Worm (Caenorhabditis elegans): ENCODE results near the gene F07F6.2.
A peak's percentile ranks its signal among the peaks of the same experiment; 100 is the strongest.

F07F6.2 gene

DNA sequence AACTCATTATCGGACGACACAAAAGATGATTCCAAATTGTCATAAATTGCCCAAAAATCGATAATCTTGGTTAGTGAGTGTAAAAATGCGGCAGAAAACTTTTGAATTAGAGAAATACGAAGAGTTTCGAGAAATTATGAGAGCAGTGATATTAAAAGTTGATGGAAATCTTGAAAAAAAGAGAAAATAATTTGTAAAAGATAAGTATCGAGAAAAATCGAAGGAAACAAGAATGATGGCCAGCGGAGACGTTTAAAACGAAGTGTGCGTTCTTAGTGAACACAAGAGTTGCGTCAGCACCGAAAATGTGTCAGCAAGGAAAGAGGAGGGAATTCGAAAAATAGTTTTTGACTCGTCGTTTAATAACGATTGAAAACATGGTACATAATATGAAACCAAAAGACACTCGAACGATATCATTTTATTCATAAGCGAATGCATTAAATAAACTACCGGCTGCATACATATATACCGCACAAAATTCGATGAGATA, 40.1 kb upstream of the F07F6.2 start, which contains the start of gene ndx-6 (continued):
- TF ChIP-seq efl-3 (GFP tag; optimal IDR thresholded peaks at IDR 0.05) (no peak), hlh-4 (tag; optimal IDR thresholded peaks at IDR 0.05) (no peak), unc-130 (tag; optimal IDR thresholded peaks at IDR 0.05) (peak; percentile 83), hpl-2 (GFP tag; optimal IDR thresholded peaks at IDR 0.05) (no peak), zag-1 (tag; optimal IDR thresholded peaks at IDR 0.05) (no peak), snu-23 (GFP tag; optimal IDR thresholded peaks at IDR 0.05) (peak; percentile 93), unc-30 (tag; optimal IDR thresholded peaks at IDR 0.05) (no peak), nhr-77 (tag; optimal IDR thresholded peaks at IDR 0.05) (peak; percentile 52), sup-37 (GFP tag; optimal IDR thresholded peaks at IDR 0.05) (no peak), nhr-76 (tag; optimal IDR thresholded peaks at IDR 0.05) (no peak), efl-1 (optimal IDR thresholded peaks at IDR 0.05) (peak; percentile 92 to 99), efl-1 (GFP tag; optimal IDR thresholded peaks at IDR 0.05 in 1 of 2) (peak; percentile 98 to 100), mab-9 (GFP tag; IDR thresholded peaks at IDR 0.05) (peak; percentile 39; the same call in 1 of the 2 replicates), nhr-12 (tag; optimal IDR thresholded peaks at IDR 0.05) (no peak), elt-3 (tag; optimal IDR thresholded peaks at IDR 0.05) (peak in 2 of 6 experiments; percentile 73 to 87), egl-27 (tag; optimal IDR thresholded peaks at IDR 0.05) (no peak), jun-1 (tag; optimal IDR thresholded peaks at IDR 0.05) (peak; percentile 80), nhr-20 (tag; optimal IDR thresholded peaks at IDR 0.05) (peak; percentile 91), fkh-4 (tag; optimal IDR thresholded peaks at IDR 0.05; ENCODE audit: borderline replicate concordance) (no peak), nhr-19 (GFP tag; conservative IDR thresholded peaks at IDR 0.05) (peak; percentile 87), unc-86 (tag; optimal IDR thresholded peaks at IDR 0.05) (peak; percentile 76), isw-1 (GFP tag; IDR thresholded peaks at IDR 0.05) (peak; percentile 74), skn-1 (tag; optimal IDR thresholded peaks at IDR 0.05) (peak; percentile 82), Y116A8C.19 (tag; optimal IDR thresholded peaks at IDR 0.05; ENCODE audit: borderline replicate concordance) (no peak), pag-3 (tag; optimal IDR thresholded peaks at IDR 0.05; ENCODE audit: borderline replicate concordance, insufficient read depth) (no peak), grh-1 (GFP tag; IDR thresholded peaks at IDR 0.05) (peak; percentile 60), hlh-17 (GFP tag; optimal IDR thresholded peaks at IDR 0.05; ENCODE audit: borderline replicate concordance) (no peak), tbx-2 (tag; optimal IDR thresholded peaks at IDR 0.05) (peak; percentile 83), nhr-84 (tag; optimal IDR thresholded peaks at IDR 0.05) (no peak), elt-2 (tag; optimal IDR thresholded peaks at IDR 0.05) (peak; percentile 86), lin-35 (GFP tag; optimal IDR thresholded peaks at IDR 0.05) (peak; percentile 99 to 100), zip-4 (GFP tag; optimal IDR thresholded peaks at IDR 0.05) (peak; percentile 36), ceh-63 (GFP tag; optimal IDR thresholded peaks at IDR 0.05) (no peak), blmp-1 (tag; optimal IDR thresholded peaks at IDR 0.05) (peak; percentile 81), F16B12.6 (tag; optimal IDR thresholded peaks at IDR 0.05) (peak; percentile 67), lin-13 (GFP tag; optimal IDR thresholded peaks at IDR 0.05) (peak; percentile 77), aly-2 (tag; optimal IDR thresholded peaks at IDR 0.05) (peak; percentile 82), ztf-11 (tag; optimal IDR thresholded peaks at IDR 0.05) (peak in 1 of 2 experiments; percentile 27), snpc-4 (tag; optimal IDR thresholded peaks at IDR 0.05) (peak; percentile 78), swsn-7 (tag; optimal IDR thresholded peaks at IDR 0.05) (peak; percentile 87), vab-15 (tag; optimal IDR thresholded peaks at IDR 0.05) (no peak), mep-1 (tag; optimal IDR thresholded peaks at IDR 0.05) (peak; percentile 92), dpl-1 (GFP tag; optimal IDR thresholded peaks at IDR 0.05) (peak; percentile 99), pqm-1 (tag; optimal IDR thresholded peaks at IDR 0.05) (no peak), egl-13 (tag; optimal IDR thresholded peaks at IDR 0.05) (peak; percentile 64), nhr-11 (tag; optimal IDR thresholded peaks at IDR 0.05) (peak; percentile 64), ceh-88 (GFP tag; IDR thresholded peaks at IDR 0.05) (no peak), fos-1 (tag; optimal IDR thresholded peaks at IDR 0.05) (peak; percentile 76), lin-39 (tag; optimal IDR thresholded peaks at IDR 0.05) (peak; percentile 65), lsy-2 (tag; optimal IDR thresholded peaks at IDR 0.05) (peak; percentile 90 to 92), nhr-47 (tag; optimal IDR thresholded peaks at IDR 0.05) (peak; percentile 90), C34B4.2 (tag; optimal IDR thresholded peaks at IDR 0.05) (no peak), ces-1 (GFP tag; optimal IDR thresholded peaks at IDR 0.05) (no peak)
